Fruit fly (Drosophila melanogaster) whole organism, embryonic: ENCODE results near the gene Dpm2.

ENCODE experiments used
- CG12155 ChIP-seq: fragments of 200-800 bp; sonication (Bioruptor generic); optimal IDR thresholded peaks from 3 replicates; lab custom pipeline; 2016; ENCODE audit warnings: missing biosample characterization, missing genetic modification characterization
- CG12769 ChIP-seq: fragments of 200-800 bp; sonication (Bioruptor generic); optimal IDR thresholded peaks from 2 replicates; lab custom pipeline; 2019; ENCODE audit warnings: missing biosample characterization, mild to moderate bottlenecking, missing genetic modification characterization, moderate library complexity
- CG14014 ChIP-seq: fragments of 200-800 bp; sonication (Bioruptor generic); IDR thresholded peaks from 2 replicates; pipeline ENCODE4 v1.3.6; 2022; ENCODE audit warnings: missing biosample characterization, missing genetic modification characterization
- CG15479 ChIP-seq: fragments of 200-800 bp; sonication (Bioruptor generic); optimal IDR thresholded peaks from 3 replicates; lab custom pipeline; 2019; ENCODE audit warnings: missing biosample characterization, mild to moderate bottlenecking, missing genetic modification characterization, moderate library complexity
- CG17186 ChIP-seq: fragments of 200-800 bp; sonication (Bioruptor generic); optimal IDR thresholded peaks from 3 replicates; lab custom pipeline; 2017; ENCODE audit warnings: missing biosample characterization, missing genetic modification reagents, missing genetic modification characterization
- CG18262 ChIP-seq: fragments of 200-800 bp; optimal IDR thresholded peaks from 3 replicates; lab custom pipeline; 2019; ENCODE audit warnings: missing biosample characterization, mild to moderate bottlenecking, missing genetic modification characterization, moderate library complexity
- CG18476 ChIP-seq: fragments of 200-800 bp; sonication (Bioruptor generic); optimal IDR thresholded peaks from 2 replicates; lab custom pipeline; 2016; ENCODE audit warnings: missing biosample characterization, mild to moderate bottlenecking, missing genetic modification characterization
- CG18599 ChIP-seq: fragments of 200-800 bp; sonication (Bioruptor generic); optimal IDR thresholded peaks from 3 replicates; lab custom pipeline; 2017; ENCODE audit warnings: missing biosample characterization, missing genetic modification characterization, mild to moderate bottlenecking, moderate library complexity, missing genetic modification reagents
- CG4360 ChIP-seq: fragments of 200-800 bp; sonication (Bioruptor generic); IDR thresholded peaks from 2 replicates; pipeline ENCODE4 v1.3.6; 2022; ENCODE audit warnings: missing biosample characterization, missing genetic modification characterization
- CG4707 ChIP-seq: fragments of 200-800 bp; sonication (Bioruptor generic); optimal IDR thresholded peaks from 2 replicates; lab custom pipeline; 2018; ENCODE audit warnings: missing biosample characterization, mild to moderate bottlenecking, missing genetic modification characterization, moderate library complexity
- CG6175 ChIP-seq: fragments of 200-800 bp; sonication (Bioruptor generic); IDR thresholded peaks from 3 replicates; pipeline ENCODE4 v1.3.6; 2022; ENCODE audit warnings: missing biosample characterization, missing genetic modification characterization
- CG6254 ChIP-seq: fragments of 200-800 bp; sonication (Bioruptor generic); optimal IDR thresholded peaks from 3 replicates; lab custom pipeline; 2017; ENCODE audit warnings: mild to moderate bottlenecking, missing biosample characterization, missing genetic modification reagents, missing genetic modification characterization
- CG8765 ChIP-seq: fragments of 200-800 bp; sonication (Bioruptor generic); IDR thresholded peaks from 2 replicates; pipeline ENCODE4 v1.3.6; 2022; ENCODE audit warnings: missing biosample characterization, missing genetic modification characterization
- CG8944 ChIP-seq: fragments of 200-800 bp; sonication (Bioruptor generic); optimal IDR thresholded peaks from 3 replicates; lab custom pipeline; 2016; ENCODE audit warnings: missing biosample characterization, missing genetic modification characterization
- CG9817 ChIP-seq: fragments of 200-800 bp; sonication (Bioruptor generic); optimal IDR thresholded peaks from 2 replicates; lab custom pipeline; 2018; ENCODE audit warnings: missing biosample characterization, mild to moderate bottlenecking, missing genetic modification characterization, moderate library complexity
- Camta ChIP-seq: fragments of 200-800 bp; sonication (Bioruptor generic); optimal IDR thresholded peaks from 2 replicates; lab custom pipeline; 2016; ENCODE audit warnings: missing biosample characterization, missing genetic modification characterization
- Dp ChIP-seq: fragments of 200-800 bp; sonication (Bioruptor generic); optimal IDR thresholded peaks from 2 replicates; lab custom pipeline; 2018; ENCODE audit warnings: missing biosample characterization, mild to moderate bottlenecking, missing genetic modification characterization, moderate library complexity
- Dref ChIP-seq: fragments of 200-800 bp; sonication (Bioruptor generic); IDR thresholded peaks from 2 replicates; pipeline ENCODE4 v1.3.6; 2022; ENCODE audit warnings: missing biosample characterization, missing genetic modification characterization
- Ets65A ChIP-seq: fragments of 200-800 bp; sonication (Bioruptor generic); peaks from one replicate; lab custom pipeline; 2016; ENCODE audit warnings: missing biosample characterization, missing genetic modification characterization
- HmgZ ChIP-seq: fragments of 200-800 bp; sonication (Bioruptor generic); optimal IDR thresholded peaks from 2 replicates; lab custom pipeline; 2018; ENCODE audit warnings: missing biosample characterization, mild to moderate bottlenecking, missing genetic modification characterization
- MTF-1 ChIP-seq: fragments of 200-800 bp; sonication (Bioruptor generic); optimal IDR thresholded peaks from 2 replicates; lab custom pipeline; 2018; ENCODE audit warnings: missing biosample characterization, mild to moderate bottlenecking, missing genetic modification characterization, borderline replicate concordance
- Med ChIP-seq: fragments of 200-800 bp; sonication (Bioruptor generic); peaks from one replicate; lab custom pipeline; 2016; ENCODE audit warnings: missing biosample characterization, missing genetic modification characterization, mild to moderate bottlenecking, inconsistent platforms, moderate library complexity
- Pdp1 ChIP-seq, 2 experiments: fragments of 200-800 bp; sonication (Bioruptor generic); optimal IDR thresholded peaks; 3 replicates each; lab custom pipeline; 2016; ENCODE audit warnings: missing biosample characterization in 2 of 2, missing genetic modification characterization in 2 of 2, mild to moderate bottlenecking in 1 of 2, moderate library complexity in 1 of 2
- Rx ChIP-seq: fragments of 200-800 bp; sonication (Bioruptor generic); IDR thresholded peaks from 2 replicates; pipeline ENCODE4 v1.3.6; 2022; ENCODE audit warnings: missing biosample characterization, missing genetic modification characterization
- Trl ChIP-seq, 3 experiments: fragments of >200 bp in 2 of 3; fragments of 200-800 bp in 1 of 3; sonication (Bioruptor generic) in 1 of 3; optimal IDR thresholded peaks; 2 replicates in 1 of 3; 3 replicates in 2 of 3; lab custom pipeline; 2016 to 2017; ENCODE audit warnings: missing biosample characterization in 1 of 3, missing genetic modification characterization in 1 of 3
- az2 ChIP-seq: fragments of 200-800 bp; sonication (Bioruptor generic); optimal IDR thresholded peaks from 3 replicates; lab custom pipeline; 2016; ENCODE audit warnings: missing biosample characterization, missing genetic modification characterization
- cato ChIP-seq: fragments of 200-800 bp; sonication (Bioruptor generic); optimal IDR thresholded peaks from 2 replicates; lab custom pipeline; 2016; ENCODE audit warnings: missing biosample characterization, missing genetic modification characterization, borderline replicate concordance
- chinmo ChIP-seq: fragments of 200-800 bp; sonication (Bioruptor generic); IDR thresholded peaks from 4 replicates; pipeline ENCODE4 v1.3.6; 2022; ENCODE audit warnings: missing biosample characterization, missing genetic modification characterization; ENCODE audit not compliant: partially characterized antibody
- corto ChIP-seq: fragments of 200-800 bp; sonication (Bioruptor generic); optimal IDR thresholded peaks from 2 replicates; lab custom pipeline; 2016; ENCODE audit warnings: missing biosample characterization, mild to moderate bottlenecking, missing genetic modification characterization, moderate library complexity
- cwo ChIP-seq: fragments of 200-800 bp; sonication (Bioruptor generic); optimal IDR thresholded peaks from 3 replicates; lab custom pipeline; 2017; ENCODE audit warnings: missing biosample characterization, missing genetic modification characterization, mild to moderate bottlenecking, moderate library complexity, missing genetic modification reagents
- danr ChIP-seq: fragments of 200-800 bp; sonication (Bioruptor generic); IDR thresholded peaks from 2 replicates; pipeline ENCODE4 v1.3.6; 2022; ENCODE audit warnings: missing biosample characterization, missing genetic modification characterization
- dmrt11E ChIP-seq: fragments of 200-800 bp; sonication (Bioruptor generic); optimal IDR thresholded peaks from 3 replicates; lab custom pipeline; 2018; ENCODE audit warnings: missing biosample characterization, mild to moderate bottlenecking, missing genetic modification characterization, moderate library complexity
- dmrt99B ChIP-seq: fragments of 200-800 bp; sonication (Bioruptor generic); optimal IDR thresholded peaks from 2 replicates; lab custom pipeline; 2018; ENCODE audit warnings: missing biosample characterization, mild to moderate bottlenecking, missing genetic modification characterization, moderate library complexity
- exex ChIP-seq: fragments of 200-800 bp; sonication (Bioruptor generic); optimal IDR thresholded peaks from 4 replicates; lab custom pipeline; 2018; ENCODE audit warnings: missing biosample characterization, mild to moderate bottlenecking, missing genetic modification characterization, moderate library complexity
- fru ChIP-seq: fragments of >200 bp; optimal IDR thresholded peaks from 2 replicates; lab custom pipeline; 2017
- fu2 ChIP-seq: fragments of 200-800 bp; sonication (Bioruptor generic); optimal IDR thresholded peaks from 2 replicates; lab custom pipeline; 2016; ENCODE audit warnings: missing biosample characterization, missing genetic modification characterization
- gem ChIP-seq: fragments of 200-800 bp; sonication (Bioruptor generic); optimal IDR thresholded peaks from 2 replicates; lab custom pipeline; 2019; ENCODE audit warnings: missing biosample characterization, mild to moderate bottlenecking, missing genetic modification characterization, moderate library complexity
- hbn ChIP-seq: fragments of 200-800 bp; sonication (Bioruptor generic); IDR thresholded peaks from 2 replicates; pipeline ENCODE4 v1.3.6; 2022; ENCODE audit warnings: missing biosample characterization, missing genetic modification characterization; ENCODE audit not compliant: partially characterized antibody
- hth ChIP-seq: fragments of >200 bp; optimal IDR thresholded peaks from 2 replicates; lab custom pipeline; 2017; ENCODE audit warnings: inconsistent platforms
- nerfin-1 ChIP-seq: fragments of 200-800 bp; sonication (Bioruptor generic); optimal IDR thresholded peaks from 3 replicates; lab custom pipeline; 2019; ENCODE audit warnings: missing biosample characterization, mild to moderate bottlenecking, missing genetic modification characterization, moderate library complexity
- phol ChIP-seq: fragments of 200-800 bp; sonication (Bioruptor generic); optimal IDR thresholded peaks from 3 replicates; lab custom pipeline; 2018; ENCODE audit warnings: missing biosample characterization, mild to moderate bottlenecking, missing genetic modification characterization, moderate library complexity
- psq ChIP-seq: fragments of 200-800 bp; sonication (Bioruptor generic); optimal IDR thresholded peaks from 2 replicates; lab custom pipeline; 2017; ENCODE audit warnings: missing biosample characterization, missing genetic modification characterization
- seq ChIP-seq: fragments of 200-800 bp; sonication (Bioruptor generic); IDR thresholded peaks from 2 replicates; pipeline ENCODE4 v1.3.6; 2022; ENCODE audit warnings: missing biosample characterization, missing genetic modification characterization
- tio ChIP-seq: fragments of 200-800 bp; sonication (Bioruptor generic); optimal IDR thresholded peaks from 2 replicates; lab custom pipeline; 2017; ENCODE audit warnings: missing biosample characterization, missing genetic modification characterization, inconsistent platforms
- toy ChIP-seq: fragments of 200-800 bp; sonication (Bioruptor generic); IDR thresholded peaks from 2 replicates; pipeline ENCODE4 v1.3.6; 2022; ENCODE audit warnings: missing biosample characterization, missing genetic modification characterization
- trem ChIP-seq: fragments of 200-800 bp; optimal IDR thresholded peaks from 3 replicates; lab custom pipeline; 2019; ENCODE audit warnings: missing biosample characterization, mild to moderate bottlenecking, missing genetic modification characterization, moderate library complexity
- z ChIP-seq: fragments of 200-800 bp; sonication (Bioruptor generic); IDR thresholded peaks from 3 replicates; pipeline ENCODE4 v1.3.6; 2022; ENCODE audit warnings: missing biosample characterization, missing genetic modification characterization
- zen ChIP-seq: fragments of 200-800 bp; sonication (Bioruptor generic); optimal IDR thresholded peaks from 3 replicates; lab custom pipeline; 2018; ENCODE audit warnings: missing biosample characterization, mild to moderate bottlenecking, missing genetic modification characterization, moderate library complexity

The Dpm2 gene

dm6 chr3L:3308676-3309613 lies 10.4 kb upstream of the Dpm2 start (continued):
- TF ChIP-seq fru (lab: Kevin White, UChicago) (no peak), psq (GFP tag; lab: Kevin White, UChicago) (no peak), CG18262 (tag; lab: Kevin White, UChicago) (no peak), Camta (GFP tag; lab: Kevin White, UChicago) (no peak), seq (GFP tag; lab: Robert Waterston, UW) (0 out of 2 replicates have a peak, but pooled peaks have one; percentile 8), hth (lab: Kevin White, UChicago) (no peak), toy (GFP tag; lab: Robert Waterston, UW) (no peak), CG8765 (no peak), CG14014 (GFP tag; lab: Robert Waterston, UW) (no peak), danr (GFP tag; lab: Robert Waterston, UW) (no peak), CG8944 (GFP tag; lab: Kevin White, UChicago) (no peak), corto (GFP tag; lab: Kevin White, UChicago) (no peak), Trl (optimal IDR thresholded peaks at IDR 0.05; lab: Kevin White, UChicago) (no peak), Trl (GFP tag; optimal IDR thresholded peaks at IDR 0.05; lab: Kevin White, UChicago) (no peak), az2 (GFP tag; lab: Kevin White, UChicago) (no peak), CG18476 (GFP tag; lab: Kevin White, UChicago) (no peak), CG6175 (GFP tag; lab: Robert Waterston, UW) (no peak), z (no peak), cwo (GFP tag; lab: Kevin White, UChicago) (peak; percentile 92), fu2 (no peak), CG15479 (GFP tag; lab: Kevin White, UChicago) (peak; percentile 91), CG12769 (peak; percentile 61), Rx (GFP tag; lab: Robert Waterston, UW) (no peak), HmgZ (no peak), gem (tag; lab: Kevin White, UChicago) (no peak), CG9817 (tag; lab: Kevin White, UChicago) (no peak), CG17186 (GFP tag; lab: Kevin White, UChicago) (no peak), Ets65A (no peak), CG12155 (no peak), trem (tag; lab: Kevin White, UChicago) (no peak), exex (tag; lab: Kevin White, UChicago) (peak; percentile 69), CG6254 (GFP tag; lab: Kevin White, UChicago) (no peak), Med (GFP tag; lab: Kevin White, UChicago) (peak; percentile 75), tio (GFP tag; lab: Kevin White, UChicago) (no peak), Dref (GFP tag; lab: Robert Waterston, UW) (no peak), hbn (no peak), Pdp1 (GFP tag; optimal IDR thresholded peaks at IDR 0.05; lab: Kevin White, UChicago) (peak in 1 of 2 experiments; percentile 95), chinmo (GFP tag; lab: Robert Waterston, UW) (peak; percentile 86; the same call in 1 of the 4 replicates), CG4360 (no peak), CG4707 (GFP tag; lab: Kevin White, UChicago) (no peak), zen (tag; lab: Kevin White, UChicago) (no peak), phol (tag; lab: Kevin White, UChicago) (no peak), nerfin-1 (no peak), CG18599 (GFP tag; lab: Kevin White, UChicago) (peak; percentile 30), dmrt99B (tag; lab: Kevin White, UChicago) (no peak), Dp (GFP tag; lab: Kevin White, UChicago) (no peak), MTF-1 (GFP tag; lab: Kevin White, UChicago) (peak; percentile 99), cato (GFP tag; lab: Kevin White, UChicago) (no peak), dmrt11E (tag; lab: Kevin White, UChicago) (no peak)
